Worm (Caenorhabditis elegans): ENCODE results near the gene ins-12.

ins-12 gene

ce11 chrII:5593377-5593932, 39.0 kb downstream of the ins-12 start, which contains the start of gene cdc-14 (continued):
- no peak for TF ChIP-seq elt-3 (tag; optimal IDR thresholded peaks at IDR 0.05)
- TF ChIP-seq skn-1 (tag; optimal IDR thresholded peaks at IDR 0.05), result no peak
- TF ChIP-seq elt-1 (tag; optimal IDR thresholded peaks at IDR 0.05), result no peak
- TF ChIP-seq lsy-2 (tag; optimal IDR thresholded peaks at IDR 0.05), result peak in 1 of 2 experiments; percentile 82
- TF ChIP-seq nhr-237 (tag; optimal IDR thresholded peaks at IDR 0.05), result no peak
- peak; percentile 57 for TF ChIP-seq lin-13 (GFP tag; optimal IDR thresholded peaks at IDR 0.05)

- TF ChIP-seq nhr-129 (tag; optimal IDR thresholded peaks at IDR 0.05) (peak; percentile 27), crh-2 (tag; optimal IDR thresholded peaks at IDR 0.05) (peak; percentile 28), ceh-82 (tag; optimal IDR thresholded peaks at IDR 0.05) (no peak), C34F6.9 (tag; optimal IDR thresholded peaks at IDR 0.05) (peak; percentile 68), sma-3 (GFP tag; optimal IDR thresholded peaks at IDR 0.05) (peak; percentile 20), lin-13 (GFP tag; optimal IDR thresholded peaks at IDR 0.05) (peak; percentile 27), unc-55 (GFP tag; optimal IDR thresholded peaks at IDR 0.05) (peak; percentile 76), nhr-23 (tag; optimal IDR thresholded peaks at IDR 0.05) (no peak), F13H6.1 (tag; optimal IDR thresholded peaks at IDR 0.05) (peak; percentile 4), nhr-25 (tag; optimal IDR thresholded peaks at IDR 0.05) (peak; percentile 22), fos-1 (tag; optimal IDR thresholded peaks at IDR 0.05) (peak; percentile 25), ceh-16 (tag; optimal IDR thresholded peaks at IDR 0.05) (no peak), lsy-2 (tag; optimal IDR thresholded peaks at IDR 0.05) (peak in 1 of 2 experiments; percentile 66)
These were observed 39.9 kb downstream of the ins-12 start, which contains the start of gene ttc-4 for ce11 chrII:5594210-5594764. TSS of gene ttc-4 (plus strand) at chrII:5594714.

ce11 chrII:5596247-5596646, 41.8 kb downstream of the ins-12 start, which contains the start of gene C17G10.1:
TSS of gene C17G10.1 (plus strand) at chrII:5596547.
- no peak for TF ChIP-seq Y55F3AM.14 (GFP tag; optimal IDR thresholded peaks at IDR 0.05)
- TF ChIP-seq blmp-1 (tag; optimal IDR thresholded peaks at IDR 0.05; ENCODE audit: insufficient read depth), result no peak
- TF ChIP-seq nhr-129 (tag; optimal IDR thresholded peaks at IDR 0.05), result no peak
- TF ChIP-seq lin-39 (tag; optimal IDR thresholded peaks at IDR 0.05), result no peak
- TF ChIP-seq skn-1 (tag; optimal IDR thresholded peaks at IDR 0.05), result no peak
- no peak for TF ChIP-seq ceh-16 (tag; optimal IDR thresholded peaks at IDR 0.05)
- TF ChIP-seq alr-1 (tag; optimal IDR thresholded peaks at IDR 0.05), result no peak
- no peak for TF ChIP-seq nhr-25 (tag; optimal IDR thresholded peaks at IDR 0.05)
- TF ChIP-seq lin-13 (GFP tag; optimal IDR thresholded peaks at IDR 0.05), result no peak
- TF ChIP-seq elt-3 (tag; optimal IDR thresholded peaks at IDR 0.05), result no peak
- TF ChIP-seq sma-3 (GFP tag; optimal IDR thresholded peaks at IDR 0.05), result no peak
- no peak for TF ChIP-seq lsy-2 (tag; optimal IDR thresholded peaks at IDR 0.05)
- TF ChIP-seq unc-39 (tag; optimal IDR thresholded peaks at IDR 0.05), result no peak
- no peak for TF ChIP-seq crh-2 (tag; optimal IDR thresholded peaks at IDR 0.05)
- no peak for TF ChIP-seq ZK546.5 (tag; optimal IDR thresholded peaks at IDR 0.05)

ce11 chrII:5599326-5600044, 45.1 kb downstream of the ins-12 start, which contains the start of gene C17G10.10:
TSS of gene C17G10.10 (minus strand) at chrII:5599376.
- no peak for TF ChIP-seq R02D3.7 (tag; optimal IDR thresholded peaks at IDR 0.05)
- TF ChIP-seq sma-9 (GFP tag; optimal IDR thresholded peaks at IDR 0.05), result peak; percentile 91
- no peak for TF ChIP-seq sma-9 (tag; optimal IDR thresholded peaks at IDR 0.05)
- peak; percentile 41 for TF ChIP-seq nhr-6 (tag; optimal IDR thresholded peaks at IDR 0.05)
- TF ChIP-seq lin-13 (GFP tag; optimal IDR thresholded peaks at IDR 0.05), result peak; percentile 53
- TF ChIP-seq alr-1 (tag; optimal IDR thresholded peaks at IDR 0.05), result no peak
- peak; percentile 82 for TF ChIP-seq gmeb-1 (tag; optimal IDR thresholded peaks at IDR 0.05)
- TF ChIP-seq ztf-1 (GFP tag; conservative IDR thresholded peaks at IDR 0.05), result no peak
- no peak for TF ChIP-seq mbf-1 (tag; optimal IDR thresholded peaks at IDR 0.05)
- TF ChIP-seq elt-1 (tag; optimal IDR thresholded peaks at IDR 0.05), result no peak
- TF ChIP-seq lin-39 (tag; optimal IDR thresholded peaks at IDR 0.05), result no peak
- TF ChIP-seq ceh-16 (tag; optimal IDR thresholded peaks at IDR 0.05), result peak; percentile 75
- TF ChIP-seq F13H6.1 (tag; optimal IDR thresholded peaks at IDR 0.05), result peak; percentile 58
- peak; percentile 45 for TF ChIP-seq nhr-129 (tag; optimal IDR thresholded peaks at IDR 0.05)
- TF ChIP-seq C34F6.9 (tag; optimal IDR thresholded peaks at IDR 0.05), result peak; percentile 20
- TF ChIP-seq ztf-11 (tag; optimal IDR thresholded peaks at IDR 0.05), result no peak
- no peak for TF ChIP-seq nhr-12 (tag; optimal IDR thresholded peaks at IDR 0.05)
- peak; percentile 9 for TF ChIP-seq ztf-4 (tag; optimal IDR thresholded peaks at IDR 0.05)
- no peak for TF ChIP-seq sem-4 (tag; optimal IDR thresholded peaks at IDR 0.05)
- TF ChIP-seq blmp-1 (tag; optimal IDR thresholded peaks at IDR 0.05; ENCODE audit: insufficient read depth), result no peak
- TF ChIP-seq skn-1 (tag; optimal IDR thresholded peaks at IDR 0.05), result no peak
- TF ChIP-seq mdl-1 (tag; optimal IDR thresholded peaks at IDR 0.05), result peak; percentile 54 to 59
- no peak for TF ChIP-seq unc-55 (GFP tag; optimal IDR thresholded peaks at IDR 0.05)
- no peak for TF ChIP-seq nhr-237 (tag; optimal IDR thresholded peaks at IDR 0.05)
- no peak for TF ChIP-seq unc-62 (GFP tag; optimal IDR thresholded peaks at IDR 0.05)
- TF ChIP-seq crh-2 (tag; optimal IDR thresholded peaks at IDR 0.05), result peak; percentile 69
- TF ChIP-seq snpc-4 (tag; optimal IDR thresholded peaks at IDR 0.05), result peak; percentile 99
- TF ChIP-seq sma-3 (GFP tag; optimal IDR thresholded peaks at IDR 0.05), result peak; percentile 87
- no peak for TF ChIP-seq ZK546.5 (tag; optimal IDR thresholded peaks at IDR 0.05)
- no peak for TF ChIP-seq Y55F3AM.14 (GFP tag; optimal IDR thresholded peaks at IDR 0.05)
- TF ChIP-seq nhr-77 (tag; optimal IDR thresholded peaks at IDR 0.05), result peak; percentile 68
- no peak for TF ChIP-seq elt-3 (tag; optimal IDR thresholded peaks at IDR 0.05)
- TF ChIP-seq egl-27 (tag; optimal IDR thresholded peaks at IDR 0.05), result peak; percentile 72
- TF ChIP-seq nhr-11 (tag; optimal IDR thresholded peaks at IDR 0.05), result no peak
- TF ChIP-seq fos-1 (tag; optimal IDR thresholded peaks at IDR 0.05), result peak; percentile 85
- TF ChIP-seq mab-5 (tag; optimal IDR thresholded peaks at IDR 0.05), result no peak

Data from whole organism, L2 larva.